Worm (Caenorhabditis elegans) whole organism, late embryonic: ENCODE data around the gene R07C3.3.

ENCODE experiments used
- F13H6.1 ChIP-seq: sonication (generic microtip); optimal IDR thresholded peaks from 2 replicates; lab custom pipeline; 2016; ENCODE audit warnings: missing genetic modification characterization, missing compliant biosample characterization
- Y22D7AL.16 ChIP-seq: sonication (generic microtip); optimal IDR thresholded peaks from 2 replicates; lab custom pipeline; 2016; ENCODE audit warnings: missing genetic modification characterization, missing compliant biosample characterization
- gmeb-2 ChIP-seq: sonication (generic microtip); optimal IDR thresholded peaks from 2 replicates; lab custom pipeline; 2016; ENCODE audit warnings: missing genetic modification characterization, inconsistent platforms, missing compliant biosample characterization
- hlh-13 ChIP-seq: fragments of 200-800 bp; sonication (Bioruptor generic); optimal IDR thresholded peaks from 2 replicates; lab custom pipeline; 2018; ENCODE audit warnings: mild to moderate bottlenecking, missing genetic modification characterization, missing compliant biosample characterization
- pag-3 ChIP-seq: sonication (generic microtip); optimal IDR thresholded peaks from 2 replicates; lab custom pipeline; 2016; ENCODE audit warnings: missing compliant biosample characterization, missing genetic modification characterization, borderline replicate concordance
- pat-9 ChIP-seq: fragments of 200-800 bp; sonication (Bioruptor generic); optimal IDR thresholded peaks from 2 replicates; lab custom pipeline; 2018; ENCODE audit warnings: mild to moderate bottlenecking, missing genetic modification characterization, moderate library complexity, missing compliant biosample characterization
- pqm-1 ChIP-seq: sonication (generic microtip); optimal IDR thresholded peaks from 2 replicates; lab custom pipeline; 2016; ENCODE audit warnings: missing genetic modification characterization, missing compliant biosample characterization
- rnt-1 ChIP-seq: sonication (generic microtip); optimal IDR thresholded peaks from 2 replicates; lab custom pipeline; 2016; ENCODE audit warnings: missing genetic modification characterization, missing compliant biosample characterization
- sdc-2 ChIP-seq: sonication (generic microtip); optimal IDR thresholded peaks from 2 replicates; lab custom pipeline; 2016; ENCODE audit warnings: missing genotype, missing genetic modification characterization, missing compliant biosample characterization
- tbx-2 ChIP-seq: sonication (generic microtip); optimal IDR thresholded peaks from 2 replicates; lab custom pipeline; 2016; ENCODE audit warnings: missing genetic modification characterization, missing compliant biosample characterization
- unc-3 ChIP-seq, 2 experiments: fragments of 200-800 bp in 1 of 2; sonication (Bioruptor generic) in 1 of 2; sonication (generic microtip) in 1 of 2; conservative IDR thresholded peaks in 1 of 2; optimal IDR thresholded peaks in 1 of 2; 2 replicates each; pipeline versions ENCODE4 v1.3.6 to Lab custom; 2016 to 2022; ENCODE audit warnings: missing compliant biosample characterization in 2 of 2, missing genetic modification characterization in 2 of 2, missing genetic modification reagents in 1 of 2
- unc-55 ChIP-seq: sonication (generic microtip); optimal IDR thresholded peaks from 2 replicates; lab custom pipeline; 2017; ENCODE audit warnings: missing biosample characterization, missing genetic modification reagents, missing genetic modification characterization

DNA sequence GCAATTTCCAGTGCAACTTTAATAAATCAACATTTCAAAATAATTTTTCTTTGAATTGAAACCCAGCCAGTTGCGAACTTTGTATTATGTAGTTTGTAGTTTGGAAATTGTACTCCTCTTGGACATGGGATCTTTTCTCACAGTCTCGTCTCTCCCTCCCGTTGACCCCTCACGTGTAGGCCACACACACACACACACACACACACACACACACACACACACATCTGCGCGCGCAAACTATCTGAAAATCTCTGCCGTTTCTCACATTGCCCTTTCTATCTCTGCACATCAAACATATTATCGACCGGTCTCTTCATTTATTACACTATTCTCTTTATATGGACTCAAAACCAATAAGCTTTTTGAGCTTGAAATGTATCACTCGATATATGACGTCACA lies 2.1 kb downstream of the R07C3.3 start, which contains the start of gene fbxc-36:
- TF ChIP-seq rnt-1 (tag; lab: Kevin White, UChicago): no peak
- no peak for TF ChIP-seq F13H6.1 (tag; lab: Kevin White, UChicago)
- no peak for TF ChIP-seq hlh-13 (GFP tag; lab: Kevin White, UChicago)
- no peak for TF ChIP-seq unc-55 (GFP tag; lab: Kevin White, UChicago)
- TF ChIP-seq Y22D7AL.16: no peak
- TF ChIP-seq pat-9: no peak
- no peak for TF ChIP-seq pag-3
- no peak for TF ChIP-seq pqm-1
- no peak for TF ChIP-seq gmeb-2 (tag; lab: Kevin White, UChicago)
- no peak for TF ChIP-seq sdc-2 (tag; lab: Kevin White, UChicago)
- TF ChIP-seq unc-3 (GFP tag; conservative IDR thresholded peaks at IDR 0.05; lab: Robert Waterston, UW): no peak
- TF ChIP-seq unc-3 (tag; optimal IDR thresholded peaks at IDR 0.05; lab: Kevin White, UChicago): no peak
- no peak for TF ChIP-seq tbx-2 (tag; lab: Kevin White, UChicago)
